Worm (Caenorhabditis elegans) whole organism, young adult: ENCODE measurements around the gene unc-80.
A peak's percentile ranks its signal among the peaks of the same experiment; 100 is the strongest.

Source experiments
- B0336.3 ChIP-seq: fragments of 200-800 bp; sonication (Bioruptor generic); IDR thresholded peaks from 2 replicates; pipeline ENCODE4 v1.3.6; 2022; ENCODE audit warnings: missing genetic modification characterization, missing compliant biosample characterization
- C06A6.2 ChIP-seq: fragments of 200-800 bp; sonication (Bioruptor generic); conservative IDR thresholded peaks from 2 replicates; pipeline ENCODE4 v1.3.6; 2022; ENCODE audit warnings: missing genetic modification characterization, missing compliant biosample characterization
- C17E4.6 ChIP-seq: fragments of 200-800 bp; sonication (Bioruptor generic); IDR thresholded peaks from 2 replicates; pipeline ENCODE4 v1.3.6; 2022; ENCODE audit warnings: missing genetic modification reagents, missing genetic modification characterization, missing compliant biosample characterization
- D2030.7 ChIP-seq: fragments of 200-800 bp; sonication (Bioruptor generic); IDR thresholded peaks from 2 replicates; pipeline ENCODE4 v1.3.6; 2022; ENCODE audit warnings: missing genetic modification reagents, missing genetic modification characterization, missing compliant biosample characterization
- F10E7.11 ChIP-seq: sonication (generic microtip); optimal IDR thresholded peaks from 2 replicates; lab custom pipeline; 2017; ENCODE audit warnings: mild to moderate bottlenecking, missing genetic modification characterization, moderate library complexity, missing compliant biosample characterization
- F22D6.2 ChIP-seq: sonication (generic microtip); optimal IDR thresholded peaks from 2 replicates; lab custom pipeline; 2016; ENCODE audit warnings: mild to moderate bottlenecking, missing genetic modification characterization, missing compliant biosample characterization
- F23B12.7 ChIP-seq: sonication (generic microtip); optimal IDR thresholded peaks from 2 replicates; lab custom pipeline; 2017; ENCODE audit warnings: missing genetic modification characterization, mild to moderate bottlenecking, missing compliant biosample characterization, antibody characterized with exemption, moderate library complexity; ENCODE audit not compliant: insufficient read depth
- F55B11.4 ChIP-seq: sonication (generic microtip); optimal IDR thresholded peaks from 2 replicates; lab custom pipeline; 2016; ENCODE audit warnings: missing compliant biosample characterization, missing genetic modification characterization, borderline replicate concordance; ENCODE audit not compliant: insufficient read depth
- F57C9.4 ChIP-seq: sonication (generic microtip); optimal IDR thresholded peaks from 2 replicates; lab custom pipeline; 2017; ENCODE audit warnings: mild to moderate bottlenecking, missing genetic modification characterization, missing compliant biosample characterization
- K11D2.4 ChIP-seq: fragments of 200-800 bp; sonication (Bioruptor generic); IDR thresholded peaks from 2 replicates; pipeline ENCODE4 v1.3.6; 2022; ENCODE audit warnings: missing genetic modification reagents, missing genetic modification characterization, missing compliant biosample characterization
- T26A5.8 ChIP-seq: sonication (generic microtip); optimal IDR thresholded peaks from 2 replicates; lab custom pipeline; 2016; ENCODE audit warnings: missing genetic modification characterization, missing compliant biosample characterization
- Y95B8A.8 ChIP-seq: fragments of 200-800 bp; sonication (Bioruptor generic); IDR thresholded peaks from 2 replicates; pipeline ENCODE4 v1.3.6; 2022; ENCODE audit warnings: missing genetic modification reagents, missing genetic modification characterization, missing compliant biosample characterization
- ZK185.1 ChIP-seq: sonication (generic microtip); optimal IDR thresholded peaks from 2 replicates; lab custom pipeline; 2016; ENCODE audit warnings: mild to moderate bottlenecking, missing genetic modification characterization, missing compliant biosample characterization; ENCODE audit not compliant: poor library complexity, severe bottlenecking
- aptf-2 ChIP-seq: fragments of 200-800 bp; sonication (Bioruptor generic); conservative IDR thresholded peaks from 2 replicates; pipeline ENCODE4 v1.3.6; 2022; ENCODE audit warnings: missing genetic modification reagents, missing genetic modification characterization, missing compliant biosample characterization
- atf-7 ChIP-seq: sonication (generic microtip); optimal IDR thresholded peaks from 2 replicates; lab custom pipeline; 2017; ENCODE audit warnings: mild to moderate bottlenecking, missing genetic modification characterization, missing compliant biosample characterization
- cebp-2 ChIP-seq: fragments of 200-800 bp; sonication (Bioruptor generic); IDR thresholded peaks from 2 replicates; pipeline ENCODE4 v1.3.6; 2022; ENCODE audit warnings: missing genetic modification characterization, missing compliant biosample characterization
- ceh-27 ChIP-seq: fragments of 200-800 bp; sonication (Bioruptor generic); optimal IDR thresholded peaks from 2 replicates; lab custom pipeline; 2018; ENCODE audit warnings: mild to moderate bottlenecking, missing genetic modification characterization, moderate library complexity, missing compliant biosample characterization
- ceh-58 ChIP-seq: fragments of 200-800 bp; sonication (Bioruptor generic); IDR thresholded peaks from 2 replicates; pipeline ENCODE4 v1.3.6; 2022; ENCODE audit warnings: missing genetic modification characterization, missing compliant biosample characterization
- ceh-79 ChIP-seq: sonication (generic microtip); optimal IDR thresholded peaks from 2 replicates; lab custom pipeline; 2017; ENCODE audit warnings: mild to moderate bottlenecking, missing genetic modification characterization, missing compliant biosample characterization
- ceh-91 ChIP-seq: fragments of 200-800 bp; sonication (Bioruptor generic); IDR thresholded peaks from 2 replicates; pipeline ENCODE4 v1.3.6; 2022; ENCODE audit warnings: missing genetic modification reagents, missing genetic modification characterization, missing compliant biosample characterization
- dpl-1 ChIP-seq: fragments of 150-350 bp; optimal IDR thresholded peaks from 2 replicates; lab custom pipeline; 2014; ENCODE audit warnings: missing biosample characterization, missing genetic modification reagents, missing genetic modification characterization
- efl-1 ChIP-seq: fragments of 150-350 bp; optimal IDR thresholded peaks from 2 replicates; lab custom pipeline; 2014; ENCODE audit warnings: missing biosample characterization, missing genetic modification reagents, missing genetic modification characterization
- egl-18 ChIP-seq: fragments of 200-800 bp; sonication (Bioruptor generic); IDR thresholded peaks from 2 replicates; pipeline ENCODE4 v1.3.6; 2022; ENCODE audit warnings: missing genetic modification reagents, missing genetic modification characterization, missing compliant biosample characterization
- egl-44 ChIP-seq: fragments of 200-800 bp; sonication (Bioruptor generic); IDR thresholded peaks from 2 replicates; pipeline ENCODE4 v1.3.6; 2022; ENCODE audit warnings: missing genetic modification reagents, missing genetic modification characterization, missing compliant biosample characterization
- gei-17 ChIP-seq: fragments of 200-800 bp; sonication (Bioruptor generic); optimal IDR thresholded peaks from 2 replicates; lab custom pipeline; 2018; ENCODE audit warnings: mild to moderate bottlenecking, missing genetic modification characterization, missing compliant biosample characterization
- him-1 ChIP-seq: sonication (generic microtip); optimal IDR thresholded peaks from 2 replicates; lab custom pipeline; 2016; ENCODE audit warnings: missing genotype, missing genetic modification reagents, missing genetic modification characterization, missing compliant biosample characterization
- hlh-26 ChIP-seq: fragments of 200-800 bp; sonication (Bioruptor generic); conservative IDR thresholded peaks from 2 replicates; pipeline ENCODE4 v1.3.6; 2022; ENCODE audit warnings: missing genetic modification reagents, missing genetic modification characterization, missing compliant biosample characterization
- hmg-1.2 ChIP-seq: fragments of 200-800 bp; sonication (Bioruptor generic); IDR thresholded peaks from 2 replicates; pipeline ENCODE4 v1.3.6; 2022; ENCODE audit warnings: missing genetic modification reagents, missing genetic modification characterization, missing compliant biosample characterization
- hsf-1 ChIP-seq: fragments of 200-800 bp; sonication (Bioruptor generic); IDR thresholded peaks from 2 replicates; pipeline ENCODE4 v1.3.6; 2022; ENCODE audit warnings: missing genetic modification reagents, missing genetic modification characterization, missing compliant biosample characterization
- lin-54 ChIP-seq: fragments of 200-800 bp; sonication (Bioruptor generic); optimal IDR thresholded peaks from 2 replicates; lab custom pipeline; 2018; ENCODE audit warnings: mild to moderate bottlenecking, missing genetic modification characterization, missing compliant biosample characterization
- lsy-27 ChIP-seq: sonication (generic microtip); optimal IDR thresholded peaks from 2 replicates; lab custom pipeline; 2017; ENCODE audit warnings: missing genetic modification characterization, mild to moderate bottlenecking, missing compliant biosample characterization, antibody characterized with exemption, missing genotype, borderline replicate concordance; ENCODE audit not compliant: insufficient read depth
- madf-8 ChIP-seq: fragments of 200-800 bp; sonication (Bioruptor generic); conservative IDR thresholded peaks from 2 replicates; pipeline ENCODE4 v1.3.6; 2022; ENCODE audit warnings: missing genetic modification reagents, missing genetic modification characterization, missing compliant biosample characterization
- mxl-1 ChIP-seq: sonication (generic microtip); optimal IDR thresholded peaks from 2 replicates; lab custom pipeline; 2016; ENCODE audit warnings: missing genetic modification characterization, missing compliant biosample characterization
- nfya-1 ChIP-seq: sonication (generic microtip); optimal IDR thresholded peaks from 2 replicates; lab custom pipeline; 2017; ENCODE audit warnings: antibody characterized with exemption, missing compliant biosample characterization, missing genetic modification characterization, borderline replicate concordance; ENCODE audit not compliant: insufficient read depth
- nhr-179 ChIP-seq: sonication (generic microtip); optimal IDR thresholded peaks from 2 replicates; lab custom pipeline; 2016; ENCODE audit warnings: mild to moderate bottlenecking, missing genetic modification characterization, missing compliant biosample characterization
- nhr-80 ChIP-seq: sonication (generic microtip); optimal IDR thresholded peaks from 2 replicates; lab custom pipeline; 2016; ENCODE audit warnings: missing genetic modification characterization, missing compliant biosample characterization
- rcor-1 ChIP-seq: fragments of 200-800 bp; sonication (Bioruptor generic); IDR thresholded peaks from 2 replicates; pipeline ENCODE4 v1.3.6; 2022; ENCODE audit warnings: missing genetic modification reagents, missing genetic modification characterization, missing compliant biosample characterization
- repo-1 ChIP-seq: sonication (generic microtip); optimal IDR thresholded peaks from 2 replicates; lab custom pipeline; 2017; ENCODE audit warnings: mild to moderate bottlenecking, missing genetic modification characterization, missing compliant biosample characterization
- sea-2 ChIP-seq: fragments of 200-800 bp; sonication (Bioruptor generic); IDR thresholded peaks from 2 replicates; pipeline ENCODE4 v1.3.6; 2022; ENCODE audit warnings: missing genetic modification characterization, missing compliant biosample characterization
- snpc-1.1 ChIP-seq: sonication (generic microtip); optimal IDR thresholded peaks from 2 replicates; lab custom pipeline; 2017; ENCODE audit warnings: missing genetic modification characterization, mild to moderate bottlenecking, missing compliant biosample characterization, antibody characterized with exemption, moderate library complexity, missing genotype, missing genetic modification reagents; ENCODE audit not compliant: insufficient read depth
- snpc-3.4 ChIP-seq: sonication (generic microtip); optimal IDR thresholded peaks from 2 replicates; lab custom pipeline; 2017; ENCODE audit warnings: missing genetic modification characterization, mild to moderate bottlenecking, missing compliant biosample characterization, antibody characterized with exemption, moderate library complexity, missing genotype, missing genetic modification reagents
- sptf-2 ChIP-seq: fragments of 200-800 bp; sonication (Bioruptor generic); optimal IDR thresholded peaks from 2 replicates; lab custom pipeline; 2018; ENCODE audit warnings: mild to moderate bottlenecking, missing genetic modification characterization, missing compliant biosample characterization
- tlf-1 ChIP-seq: fragments of 200-800 bp; sonication (Bioruptor generic); optimal IDR thresholded peaks from 2 replicates; lab custom pipeline; 2018; ENCODE audit warnings: mild to moderate bottlenecking, missing genetic modification characterization, missing compliant biosample characterization
- unc-62 ChIP-seq: fragments of 150-350 bp; optimal IDR thresholded peaks from 2 replicates; lab custom pipeline; 2014; ENCODE audit warnings: missing biosample characterization, missing genetic modification reagents, missing genetic modification characterization
- ztf-22 ChIP-seq: fragments of 200-800 bp; sonication (Bioruptor generic); optimal IDR thresholded peaks from 2 replicates; lab custom pipeline; 2018; ENCODE audit warnings: mild to moderate bottlenecking, missing genetic modification characterization, moderate library complexity, missing compliant biosample characterization
- ztf-25 ChIP-seq: fragments of 200-800 bp; sonication (Bioruptor generic); IDR thresholded peaks from 2 replicates; pipeline ENCODE4 v1.3.6; 2022; ENCODE audit warnings: missing genetic modification reagents, missing genetic modification characterization, missing compliant biosample characterization
- ztf-3 ChIP-seq: fragments of 200-800 bp; sonication (Bioruptor generic); optimal IDR thresholded peaks from 2 replicates; lab custom pipeline; 2018; ENCODE audit warnings: mild to moderate bottlenecking, missing genetic modification characterization, missing compliant biosample characterization
- ztf-6 ChIP-seq: fragments of 200-800 bp; sonication (Bioruptor generic); IDR thresholded peaks from 2 replicates; pipeline ENCODE4 v1.3.6; 2022; ENCODE audit warnings: missing genetic modification reagents, missing genetic modification characterization, missing compliant biosample characterization

unc-80 gene

DNA sequence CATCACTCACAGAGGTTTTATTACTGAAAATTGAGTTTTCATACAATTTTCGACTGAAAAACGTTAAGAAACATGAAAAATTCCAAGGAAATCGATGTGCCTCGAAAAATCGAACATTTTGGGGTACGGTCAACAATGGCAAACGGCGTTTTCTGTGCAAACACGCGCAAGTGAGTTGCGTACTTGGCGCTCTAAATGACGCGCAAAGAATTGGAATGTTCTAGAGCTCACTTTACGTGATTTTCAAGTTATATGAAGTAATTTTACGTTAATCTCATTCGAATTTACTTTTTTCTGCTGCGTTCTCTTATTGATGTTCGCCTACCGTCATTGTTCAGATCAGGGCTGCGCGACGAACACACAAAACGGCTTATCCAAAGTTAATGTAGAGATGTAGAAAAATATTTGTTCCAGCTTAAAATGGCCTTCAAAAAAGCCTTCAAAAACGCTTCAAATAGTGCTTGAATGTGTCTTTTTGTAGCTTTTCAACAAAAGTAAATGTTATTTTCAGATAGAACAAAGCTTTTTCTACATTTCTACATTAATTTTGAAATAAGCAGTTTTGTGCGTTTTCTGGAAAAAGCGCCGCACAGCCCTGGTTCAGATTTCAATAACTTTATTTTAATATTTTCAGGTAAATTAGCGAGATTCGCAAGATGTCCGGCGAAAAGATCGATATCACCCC, 33.7 kb upstream of the unc-80 start, which contains the start of the genes F31D4.2 and fkb-6 (continued):
- TF ChIP-seq F55B11.4 (tag; lab: Kevin White, UChicago) (no peak), rcor-1 (GFP tag; lab: Robert Waterston, UW) (peak; percentile 79), Y95B8A.8 (GFP tag; lab: Robert Waterston, UW) (no peak), F22D6.2 (tag; lab: Kevin White, UChicago) (no peak), lsy-27 (tag; lab: Kevin White, UChicago) (no peak), dpl-1 (GFP tag; lab: Kevin White, UChicago) (no peak), snpc-3.4 (tag; lab: Kevin White, UChicago) (peak; percentile 49), mxl-1 (no peak), hmg-1.2 (peak; percentile 50), ceh-79 (tag; lab: Kevin White, UChicago) (no peak), efl-1 (GFP tag; lab: Kevin White, UChicago) (no peak), unc-62 (GFP tag; lab: Kevin White, UChicago) (no peak), F57C9.4 (tag; lab: Kevin White, UChicago) (no peak), ztf-25 (GFP tag; lab: Robert Waterston, UW) (no peak), ZK185.1 (tag; lab: Kevin White, UChicago) (peak; percentile 45), nhr-80 (tag; lab: Kevin White, UChicago) (no peak), snpc-1.1 (peak; percentile 18), C06A6.2 (GFP tag; lab: Robert Waterston, UW) (no peak), ceh-27 (GFP tag; lab: Kevin White, UChicago) (peak; percentile 63), repo-1 (tag; lab: Kevin White, UChicago) (no peak), F10E7.11 (tag; lab: Kevin White, UChicago) (no peak), T26A5.8 (tag; lab: Kevin White, UChicago) (no peak), tlf-1 (GFP tag; lab: Kevin White, UChicago) (peak; percentile 20), ceh-91 (GFP tag; lab: Robert Waterston, UW) (peak; percentile 46; the same call in 1 of the 2 replicates), gei-17 (no peak), aptf-2 (GFP tag; lab: Robert Waterston, UW) (no peak), ceh-58 (no peak), egl-44 (GFP tag; lab: Robert Waterston, UW) (no peak), ztf-22 (GFP tag; lab: Kevin White, UChicago) (no peak), sptf-2 (no peak), sea-2 (no peak), ztf-3 (GFP tag; lab: Kevin White, UChicago) (no peak), madf-8 (GFP tag; lab: Robert Waterston, UW) (peak; percentile 14; the same call in 1 of the 2 replicates), egl-18 (GFP tag; lab: Robert Waterston, UW) (no peak), D2030.7 (GFP tag; lab: Robert Waterston, UW) (peak; percentile 89), cebp-2 (GFP tag; lab: Robert Waterston, UW) (no peak), F23B12.7 (tag; lab: Kevin White, UChicago) (peak; percentile 17), him-1 (tag; lab: Kevin White, UChicago) (no peak), nfya-1 (tag; lab: Kevin White, UChicago) (no peak), ztf-6 (GFP tag; lab: Robert Waterston, UW) (no peak), atf-7 (tag; lab: Kevin White, UChicago) (no peak), nhr-179 (tag; lab: Kevin White, UChicago) (no peak), B0336.3 (GFP tag; lab: Robert Waterston, UW) (0 out of 2 replicates have a peak, but pooled peaks have one; percentile 23), C17E4.6 (no peak), lin-54 (GFP tag; lab: Kevin White, UChicago) (peak; percentile 61), K11D2.4 (GFP tag; lab: Robert Waterston, UW) (peak; percentile 62), hsf-1 (GFP tag; lab: Robert Waterston, UW) (peak; percentile 97), hlh-26 (no peak)
